Fruit fly (Drosophila melanogaster) S2 (cell line): ENCODE measurements around the gene CG44001.

ENCODE experiments used
- CG8478 ChIP-seq: fragments of >200 bp; optimal IDR thresholded peaks from 2 replicates; lab custom pipeline; 2018
- CTCF ChIP-seq, 2 experiments: fragments of >200 bp; optimal IDR thresholded peaks; 2 replicates each; lab custom pipeline; 2018

DNA sequence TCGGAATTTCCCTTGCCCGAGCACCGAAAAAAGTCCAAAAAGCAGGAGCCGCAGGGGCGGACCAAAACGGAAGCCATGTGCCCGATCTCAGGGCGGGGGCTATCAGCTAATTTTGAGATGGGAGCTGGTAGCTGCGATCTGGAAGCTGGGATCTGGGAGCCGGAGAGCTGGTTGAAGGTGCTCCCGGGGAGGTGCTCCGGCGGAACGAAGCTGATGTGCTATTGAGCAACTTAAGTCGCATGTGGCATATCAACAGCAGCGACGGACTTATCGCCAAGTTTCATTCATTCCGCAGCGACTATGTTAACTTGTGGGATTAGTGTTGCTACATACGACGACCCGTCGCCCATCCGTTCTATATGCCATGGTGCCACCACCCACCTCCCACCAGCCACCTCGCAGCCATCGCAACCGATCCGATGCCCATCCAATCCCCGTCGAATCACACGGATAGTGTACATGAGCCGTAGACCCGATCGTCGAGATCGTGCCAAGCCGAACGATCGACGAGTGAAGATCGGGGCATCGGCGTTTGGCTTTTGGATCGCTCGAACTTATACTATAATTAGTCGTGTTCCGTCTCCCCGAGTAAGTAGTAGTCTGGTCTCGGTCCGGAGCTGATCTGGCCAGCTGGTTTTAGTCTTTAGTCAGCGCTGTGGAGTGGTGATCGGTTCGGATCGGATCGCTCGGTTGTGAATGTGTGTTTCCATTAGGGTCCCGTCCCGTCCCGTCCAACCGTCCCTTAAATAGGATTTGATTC is 13.8 kb upstream of the CG44001 start, which contains the start of gene Col4a1:
- TF ChIP-seq CG8478 (lab: Kevin White, UChicago) = no peak
- no peak for TF ChIP-seq CTCF (optimal IDR thresholded peaks at IDR 0.05; lab: Kevin White, UChicago)
